Worm (Caenorhabditis elegans) whole organism, midembryonic: ENCODE measurements around the gene srh-166.

Source experiments
- T22C8.4 ChIP-seq: fragments of 200-800 bp; sonication (Bioruptor generic); IDR thresholded peaks from 2 replicates; pipeline ENCODE4 v1.3.6; 2022; ENCODE audit warnings: missing genetic modification characterization, missing compliant biosample characterization
- cog-1 ChIP-seq: sonication (generic microtip); optimal IDR thresholded peaks from 2 replicates; lab custom pipeline; 2016; ENCODE audit warnings: missing genetic modification characterization, missing compliant biosample characterization
- flt-1 ChIP-seq: fragments of 200-800 bp; sonication (Bioruptor generic); IDR thresholded peaks from 2 replicates; pipeline ENCODE4 v1.3.6; 2022; ENCODE audit warnings: missing genetic modification characterization, missing compliant biosample characterization
- klf-2 ChIP-seq: fragments of 200-800 bp; sonication (Bioruptor generic); conservative IDR thresholded peaks from 2 replicates; pipeline ENCODE4 v1.3.6; 2022; ENCODE audit warnings: missing genetic modification reagents, missing genetic modification characterization, missing compliant biosample characterization
- med-1 ChIP-seq: sonication (generic microtip); optimal IDR thresholded peaks from 2 replicates; lab custom pipeline; 2017; ENCODE audit warnings: missing genetic modification characterization, mild to moderate bottlenecking, missing compliant biosample characterization, antibody characterized with exemption, missing genetic modification reagents; ENCODE audit not compliant: insufficient read depth
- ref-1 ChIP-seq: fragments of 200-800 bp; sonication (Bioruptor generic); conservative IDR thresholded peaks from 2 replicates; pipeline ENCODE4 v1.3.6; 2022; ENCODE audit warnings: missing genetic modification reagents, missing genetic modification characterization, missing compliant biosample characterization
- tab-1 ChIP-seq: fragments of 200-800 bp; sonication (Bioruptor generic); IDR thresholded peaks from 2 replicates; pipeline ENCODE4 v1.3.6; 2022; ENCODE audit warnings: missing genetic modification characterization, missing compliant biosample characterization
- ztf-23 ChIP-seq: fragments of 200-800 bp; sonication (Bioruptor generic); IDR thresholded peaks from 2 replicates; pipeline ENCODE4 v1.3.6; 2022; ENCODE audit warnings: missing genetic modification reagents, missing genetic modification characterization, missing compliant biosample characterization
- ztf-29 ChIP-seq: fragments of 200-800 bp; sonication (Bioruptor generic); IDR thresholded peaks from 2 replicates; pipeline ENCODE4 v1.3.6; 2022; ENCODE audit warnings: missing genetic modification reagents, missing genetic modification characterization, missing compliant biosample characterization

The srh-166 gene

ce11 chrV:20497537-20497936 is 28.1 kb downstream of the srh-166 start:
- no peak for TF ChIP-seq ref-1 (GFP tag; lab: Robert Waterston, UW)
- no peak for TF ChIP-seq flt-1 (GFP tag; lab: Robert Waterston, UW)
- TF ChIP-seq ztf-29 (GFP tag; lab: Robert Waterston, UW): no peak
- TF ChIP-seq med-1 (GFP tag; lab: Kevin White, UChicago): no peak
- TF ChIP-seq tab-1 (GFP tag; lab: Robert Waterston, UW): no peak
- TF ChIP-seq ztf-23 (GFP tag; lab: Robert Waterston, UW): no peak
- TF ChIP-seq T22C8.4 (GFP tag; lab: Robert Waterston, UW): no peak
- no peak for TF ChIP-seq klf-2 (GFP tag; lab: Robert Waterston, UW)
- no peak for TF ChIP-seq cog-1

- TF ChIP-seq T22C8.4 (GFP tag; lab: Robert Waterston, UW) (no peak), klf-2 (GFP tag; lab: Robert Waterston, UW) (no peak), ztf-23 (GFP tag; lab: Robert Waterston, UW) (0 out of 2 replicates have a peak, but pooled peaks have one; percentile 42)
Observed at ce11 chrV:20493271-20494231, 32.1 kb downstream of the srh-166 start, which contains the start of gene B0250.5. B0250.5 (plus strand) TSS chrV:20493924.

- TF ChIP-seq ztf-23 (GFP tag; lab: Robert Waterston, UW): no peak
- no peak for TF ChIP-seq klf-2 (GFP tag; lab: Robert Waterston, UW)
- no peak for TF ChIP-seq ref-1 (GFP tag; lab: Robert Waterston, UW)
- TF ChIP-seq flt-1 (GFP tag; lab: Robert Waterston, UW): no peak
- TF ChIP-seq T22C8.4 (GFP tag; lab: Robert Waterston, UW): no peak
- no peak for TF ChIP-seq ztf-29 (GFP tag; lab: Robert Waterston, UW)
- no peak for TF ChIP-seq cog-1
- TF ChIP-seq tab-1 (GFP tag; lab: Robert Waterston, UW): no peak
- TF ChIP-seq med-1 (GFP tag; lab: Kevin White, UChicago): no peak
Observed at ce11 chrV:20492385-20492784, 33.3 kb downstream of the srh-166 start, which contains the start of gene srbc-79. srbc-79 (minus strand) TSS chrV:20492485.

DNA sequence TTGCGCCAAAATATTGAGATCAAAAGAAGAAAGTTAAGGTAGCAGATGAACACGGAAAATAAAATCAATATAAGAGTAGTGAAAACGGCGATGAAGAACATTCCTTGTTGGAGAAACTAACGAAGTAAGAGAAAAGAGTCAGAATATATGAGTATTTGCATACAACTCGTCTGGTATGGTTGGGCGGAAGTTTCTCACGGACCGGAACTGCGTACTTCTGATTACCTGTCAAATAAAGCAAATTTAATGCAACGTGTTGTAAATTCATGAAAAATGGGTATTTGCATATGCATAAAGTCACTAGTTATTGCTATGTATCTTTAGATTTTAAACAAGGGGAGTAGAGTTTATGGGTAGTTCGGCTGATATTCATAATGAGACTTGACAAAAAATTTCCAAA is 36.6 kb downstream of the srh-166 start, which contains the start of gene srbc-78:
srbc-78 (minus strand) TSS at position 101 of the 400 bp plus-strand sequence.
- TF ChIP-seq klf-2 (GFP tag; lab: Robert Waterston, UW): no peak
- no peak for TF ChIP-seq cog-1
- no peak for TF ChIP-seq ztf-23 (GFP tag; lab: Robert Waterston, UW)
- TF ChIP-seq ztf-29 (GFP tag; lab: Robert Waterston, UW): no peak
- TF ChIP-seq med-1 (GFP tag; lab: Kevin White, UChicago): no peak
- TF ChIP-seq T22C8.4 (GFP tag; lab: Robert Waterston, UW): no peak
- TF ChIP-seq flt-1 (GFP tag; lab: Robert Waterston, UW): no peak
- no peak for TF ChIP-seq ref-1 (GFP tag; lab: Robert Waterston, UW)
- no peak for TF ChIP-seq tab-1 (GFP tag; lab: Robert Waterston, UW)

DNA sequence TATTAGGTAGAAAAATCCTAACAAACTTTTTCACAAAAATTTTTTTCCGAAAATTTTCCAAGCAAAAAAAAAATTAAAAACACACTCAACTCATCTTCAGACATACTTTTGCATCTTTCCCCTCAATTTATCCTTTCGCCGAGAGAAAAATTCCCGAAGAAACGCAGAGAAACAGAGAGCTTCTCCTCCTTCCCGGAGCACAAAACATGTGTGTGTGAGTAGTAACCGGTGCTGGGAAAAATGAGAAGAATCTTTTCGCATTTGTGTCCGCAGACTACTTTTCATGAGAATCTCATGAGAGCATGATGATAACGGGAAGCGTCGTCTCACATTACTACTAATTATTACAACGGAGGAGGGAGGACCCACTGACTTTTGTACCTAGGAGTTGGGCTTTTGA is 39.1 kb downstream of the srh-166 start:
- TF ChIP-seq ztf-23 (GFP tag; lab: Robert Waterston, UW) (no peak), T22C8.4 (GFP tag; lab: Robert Waterston, UW) (no peak), ztf-29 (GFP tag; lab: Robert Waterston, UW) (no peak), cog-1 (no peak), flt-1 (GFP tag; lab: Robert Waterston, UW) (no peak), ref-1 (GFP tag; lab: Robert Waterston, UW) (no peak), klf-2 (GFP tag; lab: Robert Waterston, UW) (no peak), med-1 (GFP tag; lab: Kevin White, UChicago) (no peak), tab-1 (GFP tag; lab: Robert Waterston, UW) (no peak)

DNA sequence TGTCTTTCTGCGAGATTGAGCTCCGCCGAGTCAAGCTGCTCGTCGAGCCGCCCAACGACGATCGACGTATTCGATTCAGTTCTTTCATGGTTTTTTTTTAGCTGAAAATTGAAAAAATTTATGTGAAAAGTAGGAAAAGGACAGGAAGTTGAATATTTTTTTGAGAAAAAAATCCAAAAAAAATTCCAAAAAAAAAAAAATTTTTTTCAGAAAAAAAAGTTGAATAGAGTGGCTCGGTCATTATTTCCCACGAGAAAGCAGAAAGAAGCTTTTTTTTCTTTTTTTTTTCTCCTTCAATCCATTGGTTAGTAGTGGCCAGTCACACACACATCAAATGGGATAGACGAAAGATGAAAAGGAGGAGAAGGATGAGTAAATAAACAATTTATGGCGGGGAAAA is 40.4 kb downstream of the srh-166 start, which contains the start of gene dhcr-7:
dhcr-7 (minus strand) TSS at position 101 of the 400 bp plus-strand sequence.
- no peak for TF ChIP-seq ztf-23 (GFP tag; lab: Robert Waterston, UW)
- no peak for TF ChIP-seq ref-1 (GFP tag; lab: Robert Waterston, UW)
- no peak for TF ChIP-seq klf-2 (GFP tag; lab: Robert Waterston, UW)
- TF ChIP-seq med-1 (GFP tag; lab: Kevin White, UChicago): no peak
- TF ChIP-seq tab-1 (GFP tag; lab: Robert Waterston, UW): no peak
- no peak for TF ChIP-seq T22C8.4 (GFP tag; lab: Robert Waterston, UW)
- no peak for TF ChIP-seq cog-1
- no peak for TF ChIP-seq flt-1 (GFP tag; lab: Robert Waterston, UW)
- no peak for TF ChIP-seq ztf-29 (GFP tag; lab: Robert Waterston, UW)

- no peak for TF ChIP-seq klf-2 (GFP tag; lab: Robert Waterston, UW)
- no peak for TF ChIP-seq med-1 (GFP tag; lab: Kevin White, UChicago)
Observed at ce11 chrV:20480790-20481189, 44.9 kb downstream of the srh-166 start.

DNA sequence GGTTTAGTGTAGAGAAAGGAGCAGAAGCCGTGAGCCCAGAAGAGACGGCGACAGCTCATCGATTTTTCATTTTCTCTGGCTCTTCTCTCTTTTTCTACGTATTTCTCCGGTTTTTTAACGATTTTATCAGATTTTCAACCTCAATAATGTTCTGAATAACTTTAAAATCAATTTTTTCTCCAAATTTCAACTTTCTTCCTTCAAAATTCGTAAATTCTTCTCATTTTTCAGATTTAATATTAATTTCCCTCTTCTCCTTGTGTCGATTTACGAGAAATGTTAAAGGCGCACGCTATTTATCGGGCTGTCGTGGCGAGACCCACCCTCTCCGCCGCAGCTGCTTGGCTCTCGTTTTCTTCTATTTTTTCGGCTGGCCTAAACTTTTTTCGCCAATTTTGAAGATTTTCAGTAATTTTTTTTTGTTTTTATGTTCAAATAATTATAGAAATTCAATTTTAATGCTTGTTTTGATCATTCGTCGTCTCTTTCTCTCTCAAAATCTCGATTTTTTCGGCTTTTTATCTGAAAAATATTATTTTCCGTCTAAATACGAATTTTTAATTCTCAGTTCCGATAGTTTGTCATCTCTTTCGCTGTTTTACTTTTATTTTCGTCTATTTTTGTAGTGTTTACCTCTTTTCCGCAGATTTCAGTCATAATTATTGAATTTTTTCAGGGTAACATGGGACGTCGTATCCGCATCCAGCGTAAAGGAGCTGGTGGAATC is 46.5 kb downstream of the srh-166 start, which contains the start of the genes calf-1 and rpl-2:
calf-1 (minus strand) TSS at position 77 of the 727 bp plus-strand sequence.
rpl-2 (plus strand) TSS at position 677 of the 727 bp plus-strand sequence.
- TF ChIP-seq cog-1: no peak
- TF ChIP-seq T22C8.4 (GFP tag; lab: Robert Waterston, UW): no peak
- no peak for TF ChIP-seq flt-1 (GFP tag; lab: Robert Waterston, UW)
- TF ChIP-seq ztf-23 (GFP tag; lab: Robert Waterston, UW): no peak
- no peak for TF ChIP-seq med-1 (GFP tag; lab: Kevin White, UChicago)
- TF ChIP-seq ref-1 (GFP tag; lab: Robert Waterston, UW): no peak
- no peak for TF ChIP-seq klf-2 (GFP tag; lab: Robert Waterston, UW)
- no peak for TF ChIP-seq ztf-29 (GFP tag; lab: Robert Waterston, UW)
- TF ChIP-seq tab-1 (GFP tag; lab: Robert Waterston, UW): no peak
